Worm (Caenorhabditis elegans): ENCODE measurements around the gene Y22D7AR.2.

DNA sequence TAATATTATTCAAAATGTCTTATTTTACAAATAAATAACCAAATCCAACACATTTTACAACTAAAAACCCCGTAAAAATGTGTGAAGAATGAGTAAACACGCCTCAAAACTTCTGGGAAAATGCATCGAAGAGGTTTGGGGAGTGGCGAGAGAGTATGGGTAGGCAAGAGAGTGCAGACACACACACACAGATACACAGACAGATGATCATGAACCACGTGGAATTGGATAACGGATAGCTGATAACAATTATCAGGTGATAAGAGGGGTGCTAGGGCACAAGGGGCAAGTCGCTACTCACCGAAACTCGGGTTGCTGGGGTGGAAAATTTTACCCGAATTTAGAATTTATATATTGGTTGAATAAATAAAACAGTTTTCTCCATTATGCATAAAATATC lies 23.5 kb upstream of the Y22D7AR.2 start:
- TF ChIP-seq nhr-232 (tag; optimal IDR thresholded peaks at IDR 0.05), result no peak
- no peak for TF ChIP-seq sox-4 (tag; optimal IDR thresholded peaks at IDR 0.05)
- TF ChIP-seq odd-2 (tag; optimal IDR thresholded peaks at IDR 0.05), result no peak
- TF ChIP-seq fax-1 (tag; optimal IDR thresholded peaks at IDR 0.05), result no peak
- TF ChIP-seq nhr-11 (tag; optimal IDR thresholded peaks at IDR 0.05), result no peak
- TF ChIP-seq unc-42 (tag; optimal IDR thresholded peaks at IDR 0.05), result no peak
- TF ChIP-seq tbx-2 (tag; optimal IDR thresholded peaks at IDR 0.05), result no peak

Data from whole organism, late embryonic.